Worm (Caenorhabditis elegans) whole organism, L3 larva: ENCODE data around the gene agl-1.

Experiments used
- lin-39 ChIP-seq: fragments of 150-350 bp; optimal IDR thresholded peaks from 2 replicates; lab custom pipeline; 2018; ENCODE audit warnings: missing biosample characterization, missing genetic modification reagents, missing genetic modification characterization
- pha-4 ChIP-seq: fragments of 150-350 bp; optimal IDR thresholded peaks from 2 replicates; lab custom pipeline; 2014; ENCODE audit warnings: missing biosample characterization, missing genetic modification reagents, missing genetic modification characterization
- pqm-1 ChIP-seq: fragments of 150-350 bp; optimal IDR thresholded peaks from 2 replicates; lab custom pipeline; 2017; ENCODE audit warnings: missing biosample characterization, missing genetic modification characterization, inconsistent platforms
- ztf-11 ChIP-seq: fragments of 150-350 bp; optimal IDR thresholded peaks from 2 replicates; lab custom pipeline; 2014; ENCODE audit warnings: missing biosample characterization, missing genetic modification characterization

DNA sequence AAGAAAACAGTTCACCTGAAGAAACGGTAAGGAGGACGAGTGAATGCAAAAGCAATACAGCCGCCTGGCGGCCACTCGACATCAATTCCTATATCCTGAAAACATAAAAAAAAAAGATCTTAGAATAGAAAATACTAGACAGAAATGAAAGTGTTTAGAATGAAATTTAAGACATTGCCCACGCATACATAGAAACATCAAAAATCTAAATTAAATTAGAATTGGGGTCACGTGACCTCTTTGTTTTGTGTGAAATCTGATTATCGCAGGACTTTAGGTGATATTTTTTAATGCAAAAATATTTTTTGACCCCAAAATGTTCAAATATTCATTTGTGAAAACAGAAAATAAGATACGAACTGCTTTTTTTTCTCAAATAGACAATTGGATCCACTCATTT is 19.9 kb upstream of the agl-1 start, which contains the start of gene acr-20:
- TF ChIP-seq ztf-11 (no peak), pqm-1 (tag; lab: Kevin White, UChicago) (no peak), lin-39 (tag; lab: Kevin White, UChicago) (no peak), pha-4 (tag; lab: Kevin White, UChicago) (no peak)
